Worm (Caenorhabditis elegans): ENCODE data around the gene nas-12.

DNA sequence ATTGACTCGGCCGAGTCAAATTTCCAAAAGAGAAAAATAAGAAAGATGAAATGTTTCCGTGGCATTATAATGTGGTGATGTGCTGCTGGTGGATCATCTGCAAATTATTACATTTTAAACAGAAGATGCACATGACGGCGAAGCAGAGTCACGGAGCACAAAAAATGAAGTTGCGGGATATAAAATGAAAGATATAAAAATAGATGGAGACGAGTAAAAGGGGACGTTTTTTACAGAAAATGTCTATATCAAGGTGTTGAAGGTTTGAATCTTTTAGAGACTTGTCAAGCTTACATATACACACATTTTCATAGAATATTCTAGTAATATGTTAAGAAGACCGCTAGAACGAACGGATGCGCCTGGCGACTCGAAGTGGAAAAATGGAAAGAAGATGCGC, 29.5 kb upstream of the nas-12 start, which contains the start of gene ptrg-1:
- no peak for TF ChIP-seq ztf-11 (tag; optimal IDR thresholded peaks at IDR 0.05)
- no peak for TF ChIP-seq nhr-25 (tag; optimal IDR thresholded peaks at IDR 0.05)
- TF ChIP-seq nhr-77 (tag; optimal IDR thresholded peaks at IDR 0.05), result no peak
- no peak for TF ChIP-seq blmp-1 (tag; optimal IDR thresholded peaks at IDR 0.05; ENCODE audit: insufficient read depth)
- TF ChIP-seq snpc-4 (tag; optimal IDR thresholded peaks at IDR 0.05), result no peak
- TF ChIP-seq lin-13 (GFP tag; optimal IDR thresholded peaks at IDR 0.05), result no peak
- no peak for TF ChIP-seq ama-1 (optimal IDR thresholded peaks at IDR 0.05)
- no peak for TF ChIP-seq nhr-21 (tag; optimal IDR thresholded peaks at IDR 0.05)

Measured in whole organism, L2 larva.